Fruit fly (Drosophila melanogaster): ENCODE results near the gene CG5984.
A peak's percentile ranks its signal among the peaks of the same experiment; 100 is the strongest.

dm6 chr3R:27245401-27245757 lies 2.4 kb downstream of the CG5984 start:
- TF ChIP-seq CG33017 (tag; optimal IDR thresholded peaks at IDR 0.05) (no peak), ovo (GFP tag; optimal IDR thresholded peaks at IDR 0.05) (no peak), Clk (GFP tag; optimal IDR thresholded peaks at IDR 0.05) (no peak), Hr96 (GFP tag; optimal IDR thresholded peaks at IDR 0.05) (no peak), cnc (optimal IDR thresholded peaks at IDR 0.05) (peak in 1 of 2 experiments; percentile 50), CG7045 (GFP tag; optimal IDR thresholded peaks at IDR 0.05) (no peak), CG5204 (GFP tag; optimal IDR thresholded peaks at IDR 0.05) (no peak), cic (GFP tag; optimal IDR thresholded peaks at IDR 0.05) (no peak), kay (GFP tag; ENCODE audit: borderline replicate concordance) (no peak), Mnt (GFP tag; optimal IDR thresholded peaks at IDR 0.05) (no peak), CG11617 (GFP tag; optimal IDR thresholded peaks at IDR 0.05) (no peak)
